Worm (Caenorhabditis elegans) whole organism, L4/young adult: ENCODE measurements around the gene nhr-162.

Experiments used
- W03F9.2 ChIP-seq: fragments of 150-350 bp; optimal IDR thresholded peaks from 2 replicates; lab custom pipeline; 2014; ENCODE audit warnings: missing biosample characterization, missing genetic modification characterization
- dao-5 ChIP-seq: sonication (generic microtip); optimal IDR thresholded peaks from 2 replicates; lab custom pipeline; 2016; ENCODE audit warnings: missing genotype, missing genetic modification characterization, moderate library complexity, missing compliant biosample characterization
- him-1 ChIP-seq: sonication (generic microtip); optimal IDR thresholded peaks from 2 replicates; lab custom pipeline; 2016; ENCODE audit warnings: missing genotype, missing genetic modification reagents, missing genetic modification characterization, missing compliant biosample characterization

Gene nhr-162

DNA sequence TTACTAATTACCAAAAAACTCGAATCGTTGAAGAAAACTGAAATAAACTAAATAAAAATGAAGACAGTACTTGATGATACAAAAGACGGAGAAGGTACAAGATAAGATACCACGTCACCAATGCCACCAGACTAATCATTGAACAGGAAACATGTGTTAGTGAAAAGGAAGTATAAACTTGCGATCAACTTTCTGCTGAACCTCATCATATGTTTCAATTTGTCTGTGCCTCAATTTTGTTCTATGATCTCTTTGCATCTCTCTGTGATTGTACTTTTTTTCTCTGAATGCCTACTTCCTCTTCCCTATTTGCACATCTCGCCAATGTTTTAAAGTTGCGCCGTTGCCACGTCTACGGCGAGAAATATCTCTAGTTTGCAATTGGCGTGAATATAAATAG, 2.3 kb upstream of the nhr-162 start:
- TF ChIP-seq W03F9.2 (tag; lab: Kevin White, UChicago), result no peak
- TF ChIP-seq dao-5, result no peak
- no peak for TF ChIP-seq him-1 (tag; lab: Kevin White, UChicago)

DNA sequence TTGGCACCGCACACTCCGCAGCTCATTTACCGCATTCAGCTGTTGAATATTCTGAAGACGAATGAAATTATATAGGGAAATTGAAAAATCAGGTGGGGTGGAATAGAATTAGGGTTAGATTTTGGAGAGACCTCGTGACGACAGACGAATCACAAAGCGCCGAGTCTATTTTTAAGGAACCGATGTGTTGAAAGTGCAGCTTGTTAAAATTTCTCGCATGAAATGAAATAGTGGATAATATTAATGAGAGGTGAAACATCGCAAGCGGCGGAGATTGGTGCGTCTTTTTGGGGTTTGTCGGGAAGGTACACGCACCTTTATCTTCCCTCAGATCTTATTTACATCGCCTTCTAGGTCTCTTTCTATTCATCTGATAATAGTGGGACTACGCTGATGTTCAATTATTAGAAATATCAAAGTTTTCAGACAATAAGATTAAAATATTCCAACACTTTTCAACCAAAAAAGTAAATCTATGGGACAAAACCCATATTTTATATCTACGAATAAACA, 2.0 kb downstream of the nhr-162 start, which contains the start of gene nhr-140:
Gene nhr-140 (minus strand): TSS at position 51 of the 513 bp plus-strand sequence.
- TF ChIP-seq dao-5, result no peak

DNA sequence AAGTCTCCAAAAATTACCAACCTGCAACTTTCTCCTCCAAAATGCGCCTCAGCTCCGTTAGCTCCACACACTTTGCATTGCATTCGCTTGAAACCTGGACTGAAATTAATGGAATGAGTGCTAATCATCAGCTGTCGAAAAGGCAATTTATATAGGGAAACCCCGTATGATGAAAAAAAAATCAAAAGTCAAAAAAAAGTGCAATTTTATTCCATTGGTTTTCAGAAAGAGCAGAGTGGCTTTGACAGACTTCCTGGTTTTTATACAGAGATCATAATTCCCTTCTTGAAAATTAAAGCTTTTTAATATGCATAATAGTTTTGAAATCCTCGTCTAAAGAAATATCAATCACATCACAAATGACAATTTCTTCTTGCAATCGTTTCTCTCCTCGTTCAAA, 4.0 kb downstream of the nhr-162 start, which contains the start of gene nhr-139:
Gene nhr-139 (minus strand): TSS at position 101 of the 400 bp plus-strand sequence.
- no peak for TF ChIP-seq dao-5
- TF ChIP-seq him-1 (tag; lab: Kevin White, UChicago), result no peak
- no peak for TF ChIP-seq W03F9.2 (tag; lab: Kevin White, UChicago)

DNA sequence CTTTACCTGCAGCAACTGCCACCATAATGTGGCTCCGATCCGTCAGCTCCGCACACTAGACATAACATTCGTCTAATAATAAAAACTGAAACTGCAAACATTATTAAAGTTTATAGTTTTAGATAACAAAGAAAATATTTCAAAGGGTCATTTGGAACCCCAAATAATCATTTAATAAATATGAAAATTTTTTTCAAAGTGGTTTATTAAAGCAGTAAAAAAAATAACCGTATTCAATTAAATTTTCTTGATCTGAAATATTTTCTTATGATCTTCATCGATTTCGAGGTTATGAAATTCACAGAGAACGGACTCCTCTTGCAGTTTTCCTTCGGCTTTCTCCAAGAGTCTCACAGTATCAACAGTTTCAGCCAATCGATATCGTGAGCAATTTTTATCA, 5.7 kb downstream of the nhr-162 start, which contains the start of gene nhr-163:
Gene nhr-163 (minus strand): TSS at position 101 of the 400 bp plus-strand sequence.
- TF ChIP-seq W03F9.2 (tag; lab: Kevin White, UChicago) (no peak), him-1 (tag; lab: Kevin White, UChicago) (no peak), dao-5 (no peak)

DNA sequence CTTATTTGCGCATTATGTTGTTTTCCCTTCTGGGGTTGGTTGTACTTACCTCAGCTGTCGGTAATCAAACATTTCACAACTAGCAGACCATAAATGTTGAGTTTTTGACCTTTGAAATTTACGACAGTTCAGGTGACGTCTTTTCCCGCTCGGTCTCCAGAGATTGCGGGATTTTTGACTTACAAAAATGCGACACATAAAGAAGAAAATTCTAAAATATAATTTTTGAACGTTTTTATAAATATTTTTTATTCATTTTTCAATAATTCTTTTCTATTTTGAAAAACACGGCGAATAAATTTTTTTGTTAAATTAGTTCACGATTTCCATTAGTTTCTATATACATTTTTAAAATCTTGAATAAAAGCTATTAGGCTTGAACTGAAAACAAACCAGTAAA, 8.9 kb downstream of the nhr-162 start, which contains the start of gene nhr-161:
Gene nhr-161 (minus strand): TSS at position 101 of the 400 bp plus-strand sequence.
- no peak for TF ChIP-seq him-1 (tag; lab: Kevin White, UChicago)
- no peak for TF ChIP-seq W03F9.2 (tag; lab: Kevin White, UChicago)
- no peak for TF ChIP-seq dao-5

DNA sequence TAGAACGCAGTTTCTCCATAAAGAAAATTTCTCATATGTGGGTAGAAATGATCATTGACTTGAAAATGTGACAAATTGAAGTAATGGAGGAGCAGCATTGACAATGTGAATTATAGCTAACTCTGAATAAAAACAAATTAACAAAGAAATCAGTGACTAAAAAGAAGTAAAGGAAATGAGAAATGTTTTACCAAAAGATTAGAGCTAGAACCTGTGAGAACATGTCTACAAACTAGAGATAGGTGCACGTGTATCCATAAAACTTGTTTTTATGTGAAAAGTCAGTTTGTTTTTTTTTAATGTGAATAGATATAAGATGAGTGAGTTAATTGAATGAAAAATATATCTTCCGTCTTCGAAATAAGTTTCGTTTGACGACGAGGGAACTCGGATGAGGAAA, 12.7 kb downstream of the nhr-162 start, which contains the start of gene sre-12:
Gene sre-12 (minus strand): TSS at position 101 of the 400 bp plus-strand sequence.
- TF ChIP-seq him-1 (tag; lab: Kevin White, UChicago) (no peak), dao-5 (no peak), W03F9.2 (tag; lab: Kevin White, UChicago) (no peak)

DNA sequence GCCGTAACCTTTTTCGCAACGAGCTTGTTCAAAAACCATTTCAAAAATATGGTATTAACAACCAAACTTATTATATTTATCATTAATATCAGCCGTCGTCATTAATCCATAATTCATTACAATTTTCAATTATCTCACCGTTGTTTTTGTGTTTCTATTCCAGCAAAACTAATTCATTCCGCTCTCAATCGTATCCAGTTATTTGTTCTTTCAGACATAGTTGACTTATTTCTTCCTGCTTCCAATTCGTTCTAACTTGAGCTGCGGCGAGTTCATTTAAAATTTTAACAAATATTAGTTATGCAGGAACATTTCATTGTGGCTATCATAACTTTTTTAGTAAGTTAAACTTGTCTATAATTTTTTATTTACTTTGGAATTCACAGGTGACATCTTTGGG, 15.6 kb downstream of the nhr-162 start, which contains the start of gene srx-16:
Gene srx-16 (plus strand): TSS at position 301 of the 400 bp plus-strand sequence.
- TF ChIP-seq him-1 (tag; lab: Kevin White, UChicago) (no peak), dao-5 (no peak), W03F9.2 (tag; lab: Kevin White, UChicago) (no peak)

DNA sequence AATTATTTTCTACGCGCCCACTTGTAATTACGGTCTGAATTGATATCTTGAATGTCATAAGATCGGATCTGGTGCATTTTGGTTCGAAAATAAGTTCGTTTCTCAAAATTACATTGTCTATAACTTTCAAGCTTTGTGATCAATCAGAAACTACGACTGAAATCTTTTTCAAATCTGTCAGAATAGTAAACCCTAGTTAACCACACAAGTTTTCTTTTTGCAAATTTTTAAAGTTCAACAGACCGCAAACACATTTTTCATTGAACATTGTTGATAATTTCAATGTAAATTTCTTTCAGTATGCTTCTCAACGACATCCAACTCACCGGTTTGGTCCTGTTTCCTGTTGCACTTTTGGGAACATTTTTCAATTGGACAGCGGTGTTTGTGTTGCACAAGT, 20.1 kb downstream of the nhr-162 start, which contains the start of gene srx-59:
Gene srx-59 (plus strand): TSS at position 301 of the 400 bp plus-strand sequence.
- TF ChIP-seq W03F9.2 (tag; lab: Kevin White, UChicago) (no peak), dao-5 (no peak), him-1 (tag; lab: Kevin White, UChicago) (no peak)

DNA sequence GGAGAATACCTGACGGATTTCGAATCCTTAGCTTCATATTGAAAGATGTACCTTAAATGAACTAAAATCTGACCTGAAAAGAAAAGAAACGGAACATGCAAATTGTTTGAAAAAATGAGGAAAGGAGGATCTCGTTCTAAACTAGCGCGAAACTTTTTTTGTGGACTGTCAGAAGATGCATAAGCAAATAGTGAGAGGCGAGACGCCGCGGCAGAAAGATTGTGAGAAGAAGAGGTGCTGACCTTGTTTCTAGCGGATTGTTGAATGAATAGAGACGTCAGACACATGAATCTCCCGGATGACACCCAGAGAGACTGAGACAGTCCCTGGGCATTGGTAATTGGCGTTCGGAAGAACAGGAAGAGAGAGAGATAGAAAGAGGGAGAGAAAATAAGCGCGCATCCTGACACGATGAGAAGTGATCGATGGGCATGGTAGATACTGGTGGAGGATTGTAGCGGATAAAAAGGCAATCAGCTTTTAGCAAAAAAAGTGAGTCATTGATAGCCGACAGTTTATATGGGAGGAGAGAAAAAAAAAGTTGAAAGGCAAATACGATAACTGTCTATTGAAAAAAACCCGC, 21.6 kb downstream of the nhr-162 start, which contains the start of gene ptr-15:
Gene ptr-15 (minus strand): TSS at position 51 of the 583 bp plus-strand sequence.
- no peak for TF ChIP-seq him-1 (tag; lab: Kevin White, UChicago)
- TF ChIP-seq W03F9.2 (tag; lab: Kevin White, UChicago), result no peak
- no peak for TF ChIP-seq dao-5

DNA sequence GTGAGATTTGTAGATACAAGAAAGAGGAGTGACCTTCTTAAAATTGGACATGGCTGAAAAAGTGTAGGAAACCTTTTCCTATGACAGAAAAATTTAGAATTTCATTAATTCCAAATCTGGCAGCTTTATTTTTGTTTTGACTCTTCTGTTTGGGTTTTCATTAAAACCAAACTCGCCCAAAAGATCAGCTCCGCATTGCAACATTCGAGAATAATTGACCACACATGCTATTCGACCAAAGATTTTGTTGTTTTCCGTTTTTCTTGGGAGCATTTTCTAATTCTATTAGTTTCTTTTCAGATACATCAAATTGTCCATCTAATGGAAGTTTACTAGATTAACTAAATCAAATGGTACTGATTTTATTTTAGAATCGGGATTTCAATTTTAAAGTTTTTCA, 35.4 kb downstream of the nhr-162 start, which contains the start of gene mec-1:
Gene mec-1 (plus strand): TSS at position 301 of the 400 bp plus-strand sequence.
- no peak for TF ChIP-seq him-1 (tag; lab: Kevin White, UChicago)
- TF ChIP-seq W03F9.2 (tag; lab: Kevin White, UChicago), result no peak
- no peak for TF ChIP-seq dao-5

DNA sequence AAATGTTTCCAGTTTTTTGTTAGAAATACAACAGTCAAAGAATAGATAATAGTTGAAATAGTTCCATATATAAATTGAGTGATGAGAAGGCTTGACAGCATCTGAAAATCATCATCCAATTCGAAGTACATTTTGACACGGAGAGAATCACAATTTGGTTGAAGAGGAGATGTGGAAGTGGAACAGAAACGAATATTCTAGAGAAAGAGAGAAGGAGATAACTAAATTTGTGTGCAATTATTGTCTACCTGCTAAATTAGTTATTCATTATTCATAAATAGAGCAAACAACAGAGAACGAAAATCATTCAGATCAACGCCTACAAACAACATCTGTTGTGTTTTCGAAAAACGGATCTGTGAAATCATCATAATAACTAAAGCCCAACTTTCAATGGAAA, 37.9 kb downstream of the nhr-162 start, which contains the start of gene srg-31:
Gene srg-31 (minus strand): TSS at position 101 of the 400 bp plus-strand sequence.
- TF ChIP-seq dao-5 (no peak), him-1 (tag; lab: Kevin White, UChicago) (no peak), W03F9.2 (tag; lab: Kevin White, UChicago) (no peak)

DNA sequence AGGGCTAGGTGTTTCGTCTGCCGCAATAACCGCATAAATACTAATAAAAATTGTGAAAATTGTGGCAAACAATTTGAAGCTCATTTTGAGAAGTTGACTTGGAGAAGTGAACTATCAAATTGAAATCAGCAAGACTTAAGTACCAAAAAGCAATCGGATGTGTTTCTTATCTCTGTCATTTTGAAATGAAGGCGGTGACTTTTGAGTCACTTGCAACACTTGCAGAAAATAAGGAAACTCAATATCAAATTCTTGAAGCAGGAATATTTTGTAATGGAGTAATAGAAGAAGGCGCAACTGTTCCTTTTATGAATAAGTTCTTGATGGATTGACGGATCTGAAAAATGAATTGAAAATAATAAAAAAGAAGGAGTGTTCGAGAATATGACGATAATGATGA, 40.4 kb downstream of the nhr-162 start, which contains the start of gene T07H8.11:
Gene T07H8.11 (minus strand): TSS at position 101 of the 400 bp plus-strand sequence.
- TF ChIP-seq him-1 (tag; lab: Kevin White, UChicago) (no peak), dao-5 (no peak), W03F9.2 (tag; lab: Kevin White, UChicago) (no peak)

DNA sequence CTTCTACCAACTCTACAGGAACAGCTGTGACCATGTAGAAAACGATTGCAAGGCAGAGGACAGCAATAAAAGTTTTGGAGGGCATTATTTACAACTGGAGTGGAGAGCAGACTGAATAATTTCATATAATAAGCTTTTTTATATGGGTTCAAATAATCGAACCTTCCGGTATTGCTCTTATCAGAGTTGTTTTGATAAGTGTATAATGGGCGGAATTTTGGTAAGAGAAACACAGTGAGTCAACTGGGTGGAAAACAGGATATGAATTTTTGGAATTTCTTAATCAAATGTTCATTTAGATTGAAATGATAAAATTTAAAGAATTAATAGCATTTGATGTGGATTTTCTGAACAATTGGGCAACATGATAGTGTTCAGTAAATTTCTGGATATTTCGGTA, 41.9 kb downstream of the nhr-162 start, which contains the start of gene Y57E12B.11:
Gene Y57E12B.11 (minus strand): TSS at position 101 of the 400 bp plus-strand sequence.
- no peak for TF ChIP-seq dao-5

DNA sequence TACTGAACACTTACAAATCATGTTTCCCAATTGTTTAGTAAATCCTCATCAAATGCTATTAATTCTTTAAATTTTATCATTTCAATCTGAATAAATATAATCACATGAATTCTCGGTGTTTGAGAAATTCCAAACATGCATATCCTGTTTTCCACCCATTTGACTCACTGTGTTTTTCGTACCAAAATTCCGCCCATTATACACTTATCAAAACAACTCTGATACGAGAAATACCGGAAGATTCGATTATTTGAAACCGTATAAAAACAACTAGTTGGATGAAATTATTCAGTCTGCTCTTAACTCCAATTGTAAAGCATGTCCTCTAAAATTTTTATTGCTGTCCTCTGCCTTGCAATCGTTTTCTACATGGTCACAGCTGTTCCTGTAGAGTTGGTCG, 43.4 kb downstream of the nhr-162 start, which contains the start of gene Y57E12B.1:
Gene Y57E12B.1 (plus strand): TSS at position 301 of the 400 bp plus-strand sequence.
- TF ChIP-seq him-1 (tag; lab: Kevin White, UChicago) (no peak), dao-5 (no peak), W03F9.2 (tag; lab: Kevin White, UChicago) (no peak)
